Worm (Caenorhabditis elegans) whole organism, L2 larva: ENCODE data around the gene rpac-40.

Experiments
- C34F6.9 ChIP-seq: fragments of 150-350 bp; optimal IDR thresholded peaks from 2 replicates; lab custom pipeline; 2014; ENCODE audit warnings: missing biosample characterization, missing genetic modification characterization
- R02D3.7 ChIP-seq: fragments of 150-350 bp; optimal IDR thresholded peaks from 2 replicates; lab custom pipeline; 2014; ENCODE audit warnings: missing biosample characterization, missing genetic modification characterization
- Y55F3AM.14 ChIP-seq: fragments of 200-800 bp; sonication (Bioruptor generic); optimal IDR thresholded peaks from 2 replicates; lab custom pipeline; 2018; ENCODE audit warnings: mild to moderate bottlenecking, missing genetic modification characterization, missing compliant biosample characterization
- ZK546.5 ChIP-seq: sonication (generic microtip); optimal IDR thresholded peaks from 2 replicates; lab custom pipeline; 2017; ENCODE audit warnings: missing biosample characterization, missing genetic modification characterization
- alr-1 ChIP-seq: fragments of 150-350 bp; optimal IDR thresholded peaks from 2 replicates; lab custom pipeline; 2014; ENCODE audit warnings: missing biosample characterization, missing genetic modification characterization
- aly-2 ChIP-seq: fragments of 150-350 bp; optimal IDR thresholded peaks from 2 replicates; lab custom pipeline; 2014; ENCODE audit warnings: missing biosample characterization, missing genetic modification characterization
- blmp-1 ChIP-seq: sonication (generic microtip); optimal IDR thresholded peaks from 2 replicates; lab custom pipeline; 2017; ENCODE audit warnings: missing genetic modification characterization, mild to moderate bottlenecking, missing compliant biosample characterization, antibody characterized with exemption, moderate library complexity; ENCODE audit not compliant: insufficient read depth
- ceh-16 ChIP-seq: fragments of 150-350 bp; optimal IDR thresholded peaks from 2 replicates; lab custom pipeline; 2014; ENCODE audit warnings: missing biosample characterization, missing genetic modification characterization
- ceh-82 ChIP-seq: fragments of 150-350 bp; optimal IDR thresholded peaks from 2 replicates; lab custom pipeline; 2014; ENCODE audit warnings: missing biosample characterization, missing genetic modification characterization
- dmd-4 ChIP-seq: sonication (generic microtip); optimal IDR thresholded peaks from 2 replicates; lab custom pipeline; 2017; ENCODE audit warnings: missing biosample characterization, missing genetic modification characterization
- fos-1 ChIP-seq: fragments of 150-350 bp; optimal IDR thresholded peaks from 2 replicates; lab custom pipeline; 2014; ENCODE audit warnings: missing biosample characterization, missing genetic modification characterization
- gmeb-1 ChIP-seq: fragments of 150-350 bp; optimal IDR thresholded peaks from 2 replicates; lab custom pipeline; 2014; ENCODE audit warnings: missing biosample characterization, missing genetic modification characterization
- lin-13 ChIP-seq: fragments of 150-350 bp; optimal IDR thresholded peaks from 2 replicates; lab custom pipeline; 2014; ENCODE audit warnings: missing biosample characterization, missing genetic modification reagents, missing genetic modification characterization
- lin-39 ChIP-seq: fragments of 150-350 bp; optimal IDR thresholded peaks from 2 replicates; lab custom pipeline; 2014; ENCODE audit warnings: missing biosample characterization, missing genetic modification reagents, missing genetic modification characterization
- lsy-2 ChIP-seq, 2 experiments: fragments of 150-350 bp in 1 of 2; sonication (generic microtip) in 1 of 2; optimal IDR thresholded peaks; 2 replicates each; lab custom pipeline; 2014 to 2017; ENCODE audit warnings: missing biosample characterization in 2 of 2, missing genetic modification characterization in 2 of 2
- mdl-1 ChIP-seq, 2 experiments: fragments of 150-350 bp in 1 of 2; sonication (generic microtip) in 1 of 2; optimal IDR thresholded peaks; 2 replicates each; lab custom pipeline; 2017; ENCODE audit warnings: missing biosample characterization in 2 of 2, missing genetic modification characterization in 2 of 2
- nhr-10 ChIP-seq: sonication (generic microtip); optimal IDR thresholded peaks from 2 replicates; lab custom pipeline; 2017; ENCODE audit warnings: missing biosample characterization, missing genetic modification characterization
- nhr-11 ChIP-seq: fragments of 150-350 bp; optimal IDR thresholded peaks from 2 replicates; lab custom pipeline; 2014; ENCODE audit warnings: missing biosample characterization, missing genetic modification characterization
- nhr-12 ChIP-seq: fragments of 150-350 bp; optimal IDR thresholded peaks from 2 replicates; lab custom pipeline; 2014; ENCODE audit warnings: missing biosample characterization, missing genetic modification characterization
- nhr-21 ChIP-seq: fragments of 150-350 bp; optimal IDR thresholded peaks from 2 replicates; lab custom pipeline; 2014; ENCODE audit warnings: missing biosample characterization, missing genetic modification characterization
- nhr-23 ChIP-seq: fragments of 150-350 bp; optimal IDR thresholded peaks from 2 replicates; lab custom pipeline; 2014; ENCODE audit warnings: missing biosample characterization, missing genetic modification reagents, missing genetic modification characterization
- nhr-237 ChIP-seq: fragments of 150-350 bp; optimal IDR thresholded peaks from 2 replicates; lab custom pipeline; 2014; ENCODE audit warnings: missing biosample characterization, missing genetic modification characterization
- nhr-25 ChIP-seq: fragments of 150-350 bp; sonication (generic microtip); optimal IDR thresholded peaks from 3 replicates; lab custom pipeline; 2014; ENCODE audit warnings: missing biosample characterization, missing genetic modification characterization
- nhr-6 ChIP-seq: fragments of 150-350 bp; optimal IDR thresholded peaks from 2 replicates; lab custom pipeline; 2014; ENCODE audit warnings: missing biosample characterization, missing genetic modification characterization
- sem-4 ChIP-seq: fragments of 150-350 bp; optimal IDR thresholded peaks from 2 replicates; lab custom pipeline; 2014; ENCODE audit warnings: missing biosample characterization, missing genetic modification reagents, missing genetic modification characterization
- skn-1 ChIP-seq: sonication (generic microtip); optimal IDR thresholded peaks from 2 replicates; lab custom pipeline; 2017; ENCODE audit warnings: missing biosample characterization, missing genetic modification characterization
- sma-3 ChIP-seq: sonication (generic microtip); optimal IDR thresholded peaks from 2 replicates; lab custom pipeline; 2016; ENCODE audit warnings: missing genetic modification reagents, missing genetic modification characterization, missing compliant biosample characterization
- sma-9 ChIP-seq, 2 experiments: fragments of 150-350 bp in 1 of 2; sonication (generic microtip) in 1 of 2; optimal IDR thresholded peaks; 2 replicates each; lab custom pipeline; 2014 to 2016; ENCODE audit warnings: missing genetic modification characterization in 2 of 2, mild to moderate bottlenecking in 1 of 2, missing biosample characterization in 1 of 2, missing compliant biosample characterization in 1 of 2, missing genetic modification reagents in 1 of 2, moderate library complexity in 1 of 2
- snpc-4 ChIP-seq: fragments of 150-350 bp; optimal IDR thresholded peaks from 2 replicates; lab custom pipeline; 2014; ENCODE audit warnings: missing biosample characterization, missing genetic modification characterization
- zag-1 ChIP-seq: fragments of 150-350 bp; optimal IDR thresholded peaks from 2 replicates; lab custom pipeline; 2014; ENCODE audit warnings: missing biosample characterization, missing genetic modification characterization
- ztf-1 ChIP-seq: fragments of 200-800 bp; sonication (Bioruptor generic); conservative IDR thresholded peaks from 2 replicates; pipeline ENCODE4 v1.3.6; 2022; ENCODE audit warnings: missing genetic modification characterization, missing compliant biosample characterization
- ztf-11 ChIP-seq: sonication (generic microtip); optimal IDR thresholded peaks from 2 replicates; lab custom pipeline; 2017; ENCODE audit warnings: missing biosample characterization, missing genetic modification characterization
- ztf-4 ChIP-seq: fragments of 150-350 bp; optimal IDR thresholded peaks from 2 replicates; lab custom pipeline; 2014; ENCODE audit warnings: missing biosample characterization, missing genetic modification characterization

Gene rpac-40

ce11 chrV:4175624-4176023 is 23.7 kb upstream of the rpac-40 start, which contains the start of the genes coh-4 and pid-5:
coh-4 (minus strand) TSS chrV:4175640.
pid-5 (plus strand) TSS chrV:4175882.
- no peak for TF ChIP-seq aly-2 (tag; lab: Kevin White, UChicago)

ce11 chrV:4181272-4181671 is 18.0 kb upstream of the rpac-40 start:
- TF ChIP-seq R02D3.7 (tag; lab: Kevin White, UChicago) = no peak
- no peak for TF ChIP-seq nhr-10 (tag; lab: Kevin White, UChicago)
- TF ChIP-seq ceh-82 (tag; lab: Kevin White, UChicago) = no peak
- TF ChIP-seq nhr-6 (tag; lab: Kevin White, UChicago) = no peak
- no peak for TF ChIP-seq ztf-4 (tag; lab: Kevin White, UChicago)
- TF ChIP-seq sma-9 (GFP tag; optimal IDR thresholded peaks at IDR 0.05; lab: Kevin White, UChicago) = no peak
- TF ChIP-seq sma-9 (tag; optimal IDR thresholded peaks at IDR 0.05; lab: Kevin White, UChicago) = no peak
- no peak for TF ChIP-seq nhr-237 (tag; lab: Kevin White, UChicago)
- TF ChIP-seq nhr-23 (tag; lab: Kevin White, UChicago) = no peak
- TF ChIP-seq alr-1 (tag; lab: Kevin White, UChicago) = no peak
- TF ChIP-seq skn-1 (tag; lab: Kevin White, UChicago) = no peak
- no peak for TF ChIP-seq nhr-25 (tag; lab: Kevin White, UChicago)
- no peak for TF ChIP-seq lin-13 (GFP tag; lab: Kevin White, UChicago)
- no peak for TF ChIP-seq snpc-4 (tag; lab: Kevin White, UChicago)
- no peak for TF ChIP-seq ztf-1 (GFP tag; lab: Robert Waterston, UW)

ce11 chrV:4181727-4182126 is 17.6 kb upstream of the rpac-40 start:
- TF ChIP-seq lin-39 (tag; lab: Kevin White, UChicago) = no peak
- no peak for TF ChIP-seq nhr-21 (tag; lab: Kevin White, UChicago)
- TF ChIP-seq sma-3 = no peak
- no peak for TF ChIP-seq blmp-1 (tag; lab: Kevin White, UChicago)
- no peak for TF ChIP-seq dmd-4 (tag; lab: Kevin White, UChicago)
- TF ChIP-seq Y55F3AM.14 (GFP tag; lab: Kevin White, UChicago) = no peak
- TF ChIP-seq ztf-11 (tag; lab: Kevin White, UChicago) = no peak
- no peak for TF ChIP-seq mdl-1 (tag; optimal IDR thresholded peaks at IDR 0.05; lab: Kevin White, UChicago)
- no peak for TF ChIP-seq R02D3.7 (tag; lab: Kevin White, UChicago)
- no peak for TF ChIP-seq ZK546.5 (tag; lab: Kevin White, UChicago)
- TF ChIP-seq fos-1 (tag; lab: Kevin White, UChicago) = no peak
- TF ChIP-seq skn-1 (tag; lab: Kevin White, UChicago) = no peak
- TF ChIP-seq nhr-237 (tag; lab: Kevin White, UChicago) = no peak

- no peak for TF ChIP-seq fos-1 (tag; lab: Kevin White, UChicago)
- no peak for TF ChIP-seq nhr-12 (tag; lab: Kevin White, UChicago)
- no peak for TF ChIP-seq sem-4 (tag; lab: Kevin White, UChicago)
- no peak for TF ChIP-seq alr-1 (tag; lab: Kevin White, UChicago)
- TF ChIP-seq ceh-16 (tag; lab: Kevin White, UChicago) = no peak
- TF ChIP-seq lsy-2 (tag; optimal IDR thresholded peaks at IDR 0.05; lab: Kevin White, UChicago) = no peak
- no peak for TF ChIP-seq gmeb-1 (tag; lab: Kevin White, UChicago)
- no peak for TF ChIP-seq nhr-11
- TF ChIP-seq aly-2 (tag; lab: Kevin White, UChicago) = no peak
- TF ChIP-seq snpc-4 (tag; lab: Kevin White, UChicago) = no peak
- TF ChIP-seq C34F6.9 = no peak
These were observed 16.7 kb upstream of the rpac-40 start for ce11 chrV:4182546-4182945.

- peak; percentile 5 for TF ChIP-seq fos-1 (tag; lab: Kevin White, UChicago)
- TF ChIP-seq zag-1 (tag; lab: Kevin White, UChicago) = no peak
These were observed 13.4 kb upstream of the rpac-40 start for ce11 chrV:4185885-4186284.
